Worm (Caenorhabditis elegans) whole organism, L1 larva: ENCODE results near the gene pab-2.

ENCODE experiments used
- ces-1 ChIP-seq: fragments of 150-350 bp; optimal IDR thresholded peaks from 2 replicates; lab custom pipeline; 2014; ENCODE audit warnings: missing biosample characterization, missing genetic modification reagents, missing genetic modification characterization
- fkh-10 ChIP-seq: sonication (generic microtip); optimal IDR thresholded peaks from 2 replicates; lab custom pipeline; 2017; ENCODE audit warnings: missing biosample characterization, missing genetic modification reagents, missing genetic modification characterization
- hlh-17 ChIP-seq: fragments of 200-800 bp; sonication (Bioruptor generic); optimal IDR thresholded peaks from 2 replicates; lab custom pipeline; 2018; ENCODE audit warnings: missing genetic modification characterization, mild to moderate bottlenecking, missing compliant biosample characterization, moderate library complexity, borderline replicate concordance
- nhr-12 ChIP-seq: sonication (generic microtip); optimal IDR thresholded peaks from 2 replicates; lab custom pipeline; 2017; ENCODE audit warnings: missing biosample characterization, missing genetic modification characterization

- TF ChIP-seq nhr-12 (tag; lab: Kevin White, UChicago): no peak
- no peak for TF ChIP-seq ces-1 (GFP tag; lab: Kevin White, UChicago)
- TF ChIP-seq fkh-10: no peak
- no peak for TF ChIP-seq hlh-17 (GFP tag; lab: Kevin White, UChicago)
Observed at ce11 chrX:13506493-13506892, 20.7 kb downstream of the pab-2 start.
